Worm (Caenorhabditis elegans): Measurements from ENCODE around the gene mom-2.
A peak's percentile ranks its signal among the peaks of the same experiment; 100 is the strongest.

The mom-2 gene

DNA sequence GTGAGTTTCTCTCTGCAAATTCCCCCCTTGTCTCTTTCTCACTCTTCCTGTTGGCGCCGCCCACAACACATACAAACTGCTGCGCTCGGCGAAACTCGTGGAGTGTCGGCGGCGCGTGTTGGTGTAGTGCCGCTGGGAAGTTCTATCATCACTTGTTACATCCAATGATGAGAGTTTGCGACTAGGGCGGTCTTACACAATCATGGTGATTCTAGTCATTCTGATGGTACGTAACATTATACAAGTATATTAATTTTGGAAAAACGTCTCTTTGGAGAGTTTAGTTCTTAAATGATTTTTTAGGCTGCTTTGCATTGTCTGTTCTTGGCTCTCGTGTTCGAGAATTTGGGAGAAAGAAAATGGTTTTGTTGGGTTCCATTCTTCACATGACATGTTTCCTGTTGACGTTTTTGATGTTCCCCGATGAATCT, 6.8 kb upstream of the mom-2 start (continued):
- peak; percentile 78 for TF ChIP-seq R02D3.7 (tag; optimal IDR thresholded peaks at IDR 0.05)

DNA sequence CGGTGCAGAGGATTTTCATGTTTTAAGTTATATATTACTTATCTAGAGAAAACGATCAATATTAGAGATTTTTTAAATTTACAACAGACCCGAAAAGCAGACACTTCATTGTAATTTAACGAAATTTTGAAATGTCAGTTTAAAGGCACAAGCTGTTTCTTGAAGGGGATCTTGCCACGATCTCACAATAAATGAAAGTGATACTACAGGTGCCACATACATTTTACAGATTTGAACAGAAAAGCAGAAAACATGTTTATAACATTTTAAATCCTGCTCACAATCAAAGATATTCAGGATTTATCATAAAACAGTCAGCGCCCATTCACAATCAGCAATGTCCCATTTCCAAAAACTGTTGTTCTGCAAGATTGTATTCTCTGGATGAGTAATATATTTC, 5.8 kb upstream of the mom-2 start:
- TF ChIP-seq hmg-11 (tag; optimal IDR thresholded peaks at IDR 0.05), result no peak
- TF ChIP-seq elt-1 (tag; optimal IDR thresholded peaks at IDR 0.05), result no peak
- no peak for TF ChIP-seq mdl-1 (tag; optimal IDR thresholded peaks at IDR 0.05)
- TF ChIP-seq sea-2 (GFP tag; optimal IDR thresholded peaks at IDR 0.05), result no peak
- TF ChIP-seq fos-1 (tag; optimal IDR thresholded peaks at IDR 0.05), result no peak

DNA sequence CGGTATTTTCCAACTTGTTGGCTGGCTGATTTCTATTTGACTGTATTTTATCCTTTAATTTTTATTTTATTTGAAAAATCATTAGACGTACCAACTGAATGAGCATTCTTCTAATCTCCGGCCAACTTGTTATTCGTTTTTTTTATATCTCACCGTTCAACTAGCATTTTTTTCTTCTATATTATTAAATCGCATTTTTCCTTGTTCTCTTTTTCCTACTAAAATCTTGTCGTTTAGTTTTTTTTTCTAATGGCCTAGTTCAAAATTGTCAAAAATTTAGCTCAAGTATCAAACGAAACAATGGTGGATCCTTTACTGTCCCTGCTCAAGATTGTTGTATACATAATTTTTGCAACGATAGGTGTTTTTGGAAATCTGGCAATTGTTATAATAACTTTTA, 4.4 kb upstream of the mom-2 start, which contains the start of gene srsx-22:
TSS of gene srsx-22 (plus strand) at position 301 of the 400 bp plus-strand sequence.
- no peak for TF ChIP-seq fkh-2 (tag; optimal IDR thresholded peaks at IDR 0.05)
- no peak for TF ChIP-seq lsy-12 (tag; optimal IDR thresholded peaks at IDR 0.05)
- no peak for TF ChIP-seq ZK546.5 (tag; optimal IDR thresholded peaks at IDR 0.05)
- no peak for TF ChIP-seq egl-5 (tag; optimal IDR thresholded peaks at IDR 0.05)

DNA sequence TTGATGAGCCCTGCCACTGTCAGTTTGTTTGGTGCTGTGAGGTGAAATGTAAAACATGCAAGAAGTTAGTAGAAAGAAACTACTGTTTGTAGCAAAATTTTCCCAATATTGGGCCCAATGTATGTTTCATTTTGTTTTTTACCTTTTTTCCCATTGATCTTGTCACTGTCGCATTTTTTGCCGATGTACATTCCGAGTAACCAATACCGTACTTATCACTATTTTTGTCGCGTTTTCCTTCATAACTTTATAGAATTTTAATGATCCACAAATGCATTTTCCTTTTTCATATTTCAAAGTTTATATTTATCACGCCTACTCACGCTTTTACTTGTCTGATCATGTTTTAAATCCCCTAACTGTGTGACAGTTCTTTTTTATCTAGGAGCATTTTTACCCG, 2.0 kb downstream of the mom-2 start:
- TF ChIP-seq ztf-11 (tag; optimal IDR thresholded peaks at IDR 0.05) (no peak), nhr-11 (tag; optimal IDR thresholded peaks at IDR 0.05) (no peak), sea-2 (GFP tag; optimal IDR thresholded peaks at IDR 0.05) (no peak), hmg-11 (tag; optimal IDR thresholded peaks at IDR 0.05) (no peak), unc-39 (tag; optimal IDR thresholded peaks at IDR 0.05) (no peak), snpc-4 (tag; optimal IDR thresholded peaks at IDR 0.05) (no peak), fos-1 (tag; optimal IDR thresholded peaks at IDR 0.05) (no peak)

DNA sequence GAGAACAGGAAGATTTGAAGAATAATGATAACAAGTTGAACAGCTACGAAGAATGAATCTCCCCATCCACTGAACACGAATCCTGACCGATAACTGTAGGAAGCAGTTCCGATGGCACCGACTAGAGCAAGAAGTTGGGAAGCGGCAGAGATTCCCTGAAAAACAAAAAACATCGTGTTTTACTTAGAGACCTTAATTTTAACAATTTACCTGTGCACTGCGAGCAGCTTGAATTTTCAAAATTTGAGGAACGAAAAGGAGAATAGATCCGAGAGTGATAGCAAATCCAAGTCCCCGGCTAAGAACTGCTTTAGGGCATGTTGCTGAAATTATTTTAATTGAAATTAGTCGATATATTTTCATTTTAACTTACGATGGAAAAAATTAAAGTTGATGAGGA, 2.9 kb downstream of the mom-2 start:
- TF ChIP-seq fos-1 (tag; optimal IDR thresholded peaks at IDR 0.05) (no peak), elt-2 (tag; optimal IDR thresholded peaks at IDR 0.05) (no peak)

DNA sequence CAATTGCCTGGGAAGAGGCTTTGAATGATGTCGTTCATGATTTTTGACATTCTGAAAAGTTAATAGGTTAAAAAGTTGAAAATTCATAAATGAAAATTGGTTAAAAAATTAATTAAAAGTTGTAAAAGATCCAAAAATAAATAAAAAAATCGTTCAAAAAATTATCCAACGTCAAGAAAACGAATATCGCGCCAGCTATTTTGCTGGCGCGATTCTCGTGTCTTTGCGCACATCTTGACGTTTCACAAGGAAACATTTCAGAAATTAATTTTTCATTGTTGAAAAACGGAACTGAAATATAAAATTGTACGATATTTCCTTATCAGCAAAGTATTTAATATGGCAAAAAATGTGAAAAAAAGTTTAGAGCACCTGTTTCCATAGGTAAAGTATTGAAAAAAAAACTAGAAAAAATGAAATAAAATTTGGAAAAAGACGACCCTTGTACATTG, 3.4 kb downstream of the mom-2 start, which contains the start of gene mpdu-1:
TSS of gene mpdu-1 (minus strand) at position 51 of the 452 bp plus-strand sequence.
- TF ChIP-seq R02D3.7 (tag; optimal IDR thresholded peaks at IDR 0.05) (peak; percentile 3), elt-2 (tag; optimal IDR thresholded peaks at IDR 0.05) (peak; percentile 82), snpc-4 (tag; optimal IDR thresholded peaks at IDR 0.05) (peak; percentile 91), nhr-25 (tag; optimal IDR thresholded peaks at IDR 0.05) (peak; percentile 9), egl-27 (tag; optimal IDR thresholded peaks at IDR 0.05) (no peak), jun-1 (tag; optimal IDR thresholded peaks at IDR 0.05) (peak; percentile 51), nhr-11 (tag; optimal IDR thresholded peaks at IDR 0.05) (no peak), nfya-1 (tag; optimal IDR thresholded peaks at IDR 0.05; ENCODE audit: insufficient read depth) (peak; percentile 63), hmg-11 (tag; optimal IDR thresholded peaks at IDR 0.05) (peak; percentile 24), ceh-28 (tag; optimal IDR thresholded peaks at IDR 0.05) (no peak), pqm-1 (tag; optimal IDR thresholded peaks at IDR 0.05) (peak; percentile 78), lin-15B (tag; optimal IDR thresholded peaks at IDR 0.05) (peak; percentile 59)

DNA sequence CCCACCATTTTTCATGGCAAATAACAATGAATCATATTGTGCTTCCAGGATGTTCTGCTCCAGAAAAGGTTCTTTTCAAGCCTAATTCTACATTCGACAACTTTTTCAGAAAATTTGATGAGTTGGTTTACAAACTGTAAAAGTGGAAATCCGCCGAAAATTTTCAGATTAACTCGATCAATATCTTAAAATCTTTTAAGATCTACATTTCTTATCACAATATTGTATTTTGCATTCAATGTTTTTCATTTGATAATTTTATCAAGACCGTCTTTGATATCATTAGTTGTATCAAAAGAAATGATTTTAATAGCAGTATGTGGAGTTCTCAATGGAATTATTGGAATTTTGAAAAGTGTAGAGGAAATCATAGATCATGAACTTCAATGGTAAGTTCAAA, 4.0 kb downstream of the mom-2 start, which contains the start of gene F38E1.6:
TSS of gene F38E1.6 (plus strand) at position 301 of the 400 bp plus-strand sequence.
- no peak for TF ChIP-seq ZK546.5 (tag; optimal IDR thresholded peaks at IDR 0.05)
- no peak for TF ChIP-seq ama-1 (optimal IDR thresholded peaks at IDR 0.05)
- no peak for TF ChIP-seq nhr-12 (tag; optimal IDR thresholded peaks at IDR 0.05)
- TF ChIP-seq sea-2 (GFP tag; optimal IDR thresholded peaks at IDR 0.05), result no peak
- TF ChIP-seq snpc-4 (tag; optimal IDR thresholded peaks at IDR 0.05), result no peak
- TF ChIP-seq nfya-1 (tag; optimal IDR thresholded peaks at IDR 0.05; ENCODE audit: insufficient read depth), result no peak
- no peak for TF ChIP-seq lsy-12 (tag; optimal IDR thresholded peaks at IDR 0.05)
- no peak for TF ChIP-seq nhr-23 (tag; optimal IDR thresholded peaks at IDR 0.05)
- no peak for TF ChIP-seq ceh-28 (tag; optimal IDR thresholded peaks at IDR 0.05)
- TF ChIP-seq lin-39 (tag; optimal IDR thresholded peaks at IDR 0.05), result no peak
- TF ChIP-seq mml-1 (tag; optimal IDR thresholded peaks at IDR 0.05), result no peak
- TF ChIP-seq fkh-2 (tag; optimal IDR thresholded peaks at IDR 0.05), result no peak
- TF ChIP-seq zag-1 (tag; optimal IDR thresholded peaks at IDR 0.05), result no peak

DNA sequence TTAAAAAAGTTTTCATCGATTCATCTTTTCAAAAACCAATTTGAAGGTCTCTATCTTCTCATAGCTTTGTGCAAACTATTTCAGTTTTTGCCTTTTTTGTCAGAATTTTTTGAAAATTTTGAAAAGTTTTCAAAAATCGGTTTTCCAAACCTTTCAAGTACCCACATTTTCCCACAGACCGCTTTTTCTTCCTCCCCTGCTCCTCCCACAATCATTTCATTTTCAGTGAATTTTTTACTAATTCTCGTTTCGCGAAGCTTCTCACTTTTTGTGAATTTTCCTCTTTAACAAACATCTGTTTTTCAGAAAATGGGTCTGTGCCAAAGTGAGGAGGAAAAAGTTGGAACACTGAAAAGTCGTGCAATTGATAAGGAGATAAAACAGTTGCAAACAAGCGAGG, 14.9 kb downstream of the mom-2 start, which contains the start of gene gpa-2:
TSS of gene gpa-2 (plus strand) at position 301 of the 400 bp plus-strand sequence.
- TF ChIP-seq nhr-76 (tag; optimal IDR thresholded peaks at IDR 0.05) (no peak), nhr-237 (tag; optimal IDR thresholded peaks at IDR 0.05) (no peak), ceh-82 (tag; optimal IDR thresholded peaks at IDR 0.05) (no peak), nhr-28 (tag; optimal IDR thresholded peaks at IDR 0.05) (no peak), ceh-28 (tag; optimal IDR thresholded peaks at IDR 0.05) (no peak), fos-1 (tag; optimal IDR thresholded peaks at IDR 0.05) (no peak), egl-27 (tag; optimal IDR thresholded peaks at IDR 0.05) (no peak), hmg-11 (tag; optimal IDR thresholded peaks at IDR 0.05) (no peak), egl-5 (tag; optimal IDR thresholded peaks at IDR 0.05) (no peak), nhr-11 (tag; optimal IDR thresholded peaks at IDR 0.05) (no peak), ztf-11 (tag; optimal IDR thresholded peaks at IDR 0.05) (no peak), ceh-9 (tag; optimal IDR thresholded peaks at IDR 0.05) (no peak), lsy-12 (tag; optimal IDR thresholded peaks at IDR 0.05) (no peak), elt-3 (tag; optimal IDR thresholded peaks at IDR 0.05) (no peak)
